Worm (Caenorhabditis elegans) whole organism, early embryonic: ENCODE data around the gene F14D2.8.

Source experiments
- F13C5.2 ChIP-seq: sonication (generic microtip); optimal IDR thresholded peaks from 2 replicates; lab custom pipeline; 2017; ENCODE audit warnings: mild to moderate bottlenecking, missing genetic modification characterization, inconsistent platforms, missing compliant biosample characterization
- ama-1 ChIP-seq: fragments of 150-350 bp; optimal IDR thresholded peaks from 2 replicates; lab custom pipeline; 2014
- ceh-36 ChIP-seq: sonication (generic microtip); optimal IDR thresholded peaks from 2 replicates; lab custom pipeline; 2016; ENCODE audit warnings: missing genetic modification characterization, inconsistent platforms, missing compliant biosample characterization
- hmbx-1 ChIP-seq: sonication (generic microtip); optimal IDR thresholded peaks from 2 replicates; lab custom pipeline; 2016; ENCODE audit warnings: mild to moderate bottlenecking, missing genetic modification characterization, missing compliant biosample characterization
- pes-1 ChIP-seq: fragments of 200-800 bp; sonication (Bioruptor generic); IDR thresholded peaks from 2 replicates; pipeline ENCODE4 v1.3.6; 2022; ENCODE audit warnings: missing genetic modification reagents, missing genetic modification characterization, missing compliant biosample characterization
- scrt-1 ChIP-seq: fragments of 200-800 bp; sonication (Bioruptor generic); IDR thresholded peaks from 2 replicates; pipeline ENCODE4 v1.3.6; 2022; ENCODE audit warnings: missing genetic modification characterization, missing compliant biosample characterization

DNA sequence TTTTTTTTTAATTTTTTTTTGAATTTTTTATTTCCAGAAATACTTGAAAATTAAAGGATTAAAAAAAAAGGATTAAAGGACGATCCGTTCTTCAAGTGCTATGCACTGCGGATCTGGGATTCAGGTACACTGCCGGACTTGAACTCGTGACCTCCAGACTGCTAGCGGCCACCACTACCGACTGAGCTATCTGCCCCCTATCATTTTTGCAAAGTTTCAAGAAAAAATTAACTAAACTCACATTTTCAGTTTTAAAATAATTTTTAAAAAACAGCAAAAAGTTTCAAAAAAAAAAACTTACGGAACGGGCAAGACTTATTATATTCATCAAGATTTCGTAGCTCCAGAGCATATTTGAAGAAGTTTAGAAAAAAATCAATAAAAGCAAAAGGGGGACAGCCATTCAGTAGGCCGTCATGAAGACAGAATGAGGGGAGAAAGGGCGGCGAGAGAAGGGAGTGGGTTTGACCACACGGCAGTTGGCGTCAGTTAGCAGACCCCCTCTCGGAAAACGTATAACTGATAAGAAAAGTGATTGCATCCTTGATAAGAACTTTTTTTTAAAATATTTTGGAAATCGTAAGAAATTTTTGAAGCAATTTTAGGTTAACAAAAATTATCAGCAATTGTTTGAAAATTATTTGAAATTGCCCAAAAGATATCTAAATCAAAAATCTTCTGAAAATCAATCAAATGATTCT lies 38.6 kb downstream of the F14D2.8 start:
- TF ChIP-seq hmbx-1 (tag; lab: Kevin White, UChicago) = no peak
- no peak for TF ChIP-seq F13C5.2 (tag; lab: Kevin White, UChicago)
- no peak for TF ChIP-seq scrt-1
- no peak for TF ChIP-seq pes-1 (GFP tag; lab: Robert Waterston, UW)
- no peak for TF ChIP-seq ceh-36 (tag; lab: Kevin White, UChicago)
- TF ChIP-seq ama-1 (lab: Kevin White, UChicago) = no peak
